Worm (Caenorhabditis elegans): ENCODE results near the gene twk-26.

twk-26 gene

ce11 chrX:3024637-3025113, 29.9 kb downstream of the twk-26 start, which contains the start of gene aqp-7:
Gene aqp-7, plus strand, starts transcription at chrX:3025063.
- TF ChIP-seq unc-62 (GFP tag; optimal IDR thresholded peaks at IDR 0.05), result no peak

- no peak for TF ChIP-seq unc-62 (GFP tag; optimal IDR thresholded peaks at IDR 0.05)
Measured at ce11 chrX:3023552-3024183, 31.0 kb downstream of the twk-26 start.

ce11 chrX:3022330-3023088, 32.1 kb downstream of the twk-26 start:
- TF ChIP-seq unc-62 (GFP tag; optimal IDR thresholded peaks at IDR 0.05), result no peak

- TF ChIP-seq unc-62 (GFP tag; optimal IDR thresholded peaks at IDR 0.05), result no peak
Measured at ce11 chrX:3021466-3021865, 33.2 kb downstream of the twk-26 start.

- no peak for TF ChIP-seq unc-62 (GFP tag; optimal IDR thresholded peaks at IDR 0.05)
Measured at ce11 chrX:3019996-3020395, 34.6 kb downstream of the twk-26 start.

ce11 chrX:3018505-3018996, 36.1 kb downstream of the twk-26 start, which contains the start of gene flp-18:
Gene flp-18, minus strand, starts transcription at chrX:3018555.
- no peak for TF ChIP-seq unc-62 (GFP tag; optimal IDR thresholded peaks at IDR 0.05)

ce11 chrX:3009190-3009589, 45.4 kb downstream of the twk-26 start, which contains the start of gene Y48D7A.1:
Gene Y48D7A.1, plus strand, starts transcription at chrX:3009490.
- no peak for TF ChIP-seq unc-62 (GFP tag; optimal IDR thresholded peaks at IDR 0.05)

ce11 chrX:3003703-3004102, 50.9 kb downstream of the twk-26 start, which contains the start of gene Y41G9A.6:
Gene Y41G9A.6, minus strand, starts transcription at chrX:3003803.
- TF ChIP-seq unc-62 (GFP tag; optimal IDR thresholded peaks at IDR 0.05), result no peak

Measured in whole organism, dauer.